Worm (Caenorhabditis elegans) whole organism, L1 larva: ENCODE results near the gene flh-1.
A peak's percentile ranks its signal among the peaks of the same experiment; 100 is the strongest.

ENCODE experiments used
- lin-35 ChIP-seq, 2 experiments: fragments of 150-350 bp; optimal IDR thresholded peaks; 2 replicates each; lab custom pipeline; 2014; ENCODE audit warnings: missing biosample characterization in 2 of 2, missing genetic modification characterization in 2 of 2, missing genetic modification reagents in 2 of 2
- nhr-76 ChIP-seq: sonication (generic microtip); optimal IDR thresholded peaks from 2 replicates; lab custom pipeline; 2017; ENCODE audit warnings: missing biosample characterization, missing genetic modification characterization
- sup-37 ChIP-seq: fragments of 200-800 bp; sonication (Bioruptor generic); optimal IDR thresholded peaks from 2 replicates; lab custom pipeline; 2018; ENCODE audit warnings: mild to moderate bottlenecking, missing genetic modification characterization, missing compliant biosample characterization

- TF ChIP-seq nhr-76 = no peak
- peak in 1 of 2 experiments; percentile 51 for TF ChIP-seq lin-35 (GFP tag; optimal IDR thresholded peaks at IDR 0.05; lab: Kevin White, UChicago)
- no peak for TF ChIP-seq sup-37 (GFP tag; lab: Kevin White, UChicago)
Measured at ce11 chrIV:9216437-9216836, 47.6 kb downstream of the flh-1 start.
